Fruit fly (Drosophila melanogaster) S2 (cell line): ENCODE data around the gene CG2113.

Experiments used
- CG8478 ChIP-seq: fragments of >200 bp; optimal IDR thresholded peaks from 2 replicates; lab custom pipeline; 2018
- CTCF ChIP-seq, 2 experiments: fragments of >200 bp; optimal IDR thresholded peaks; 2 replicates each; lab custom pipeline; 2018

dm6 chr3L:3013496-3013895 lies 18.5 kb downstream of the CG2113 start:
- TF ChIP-seq CG8478 (lab: Kevin White, UChicago) (no peak), CTCF (optimal IDR thresholded peaks at IDR 0.05; lab: Kevin White, UChicago) (no peak)
